Worm (Caenorhabditis elegans): ENCODE data around the gene H03G16.6.

The H03G16.6 gene

DNA sequence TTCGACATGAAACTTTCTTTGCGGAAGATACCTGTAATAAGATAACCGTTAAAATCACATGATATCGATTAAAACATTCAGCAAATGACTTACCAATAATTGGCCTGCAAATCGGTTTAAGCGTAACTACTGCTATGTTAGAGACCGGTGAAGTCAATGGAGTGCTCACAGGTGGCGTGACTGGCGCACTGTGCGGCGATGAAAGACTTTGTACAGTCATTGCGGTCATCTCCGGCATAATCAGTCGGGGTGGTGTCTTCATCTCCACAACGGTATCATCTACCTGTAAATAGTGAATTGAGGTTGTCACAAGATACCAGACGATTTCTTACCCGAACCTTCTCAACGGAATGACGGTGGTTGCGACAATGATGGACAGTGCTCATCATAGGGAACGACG lies 24.4 kb downstream of the H03G16.6 start:
- TF ChIP-seq tlp-1 (tag; optimal IDR thresholded peaks at IDR 0.05) (no peak), ces-1 (GFP tag; optimal IDR thresholded peaks at IDR 0.05) (no peak), nhr-237 (tag; optimal IDR thresholded peaks at IDR 0.05) (no peak), lin-35 (GFP tag; optimal IDR thresholded peaks at IDR 0.05) (peak in 1 of 2 experiments; percentile 22), nhr-28 (tag; optimal IDR thresholded peaks at IDR 0.05) (no peak)

ce11 chrX:15077597-15078261 lies 25.2 kb downstream of the H03G16.6 start, which contains the start of the genes H40L08.8, H40L08.2 and H40L08.7:
Gene H40L08.8, minus strand, starts transcription at chrX:15077633.
Gene H40L08.2, minus strand, starts transcription at chrX:15077744.
Gene H40L08.7, minus strand, starts transcription at chrX:15077744.
- TF ChIP-seq zip-4 (GFP tag; optimal IDR thresholded peaks at IDR 0.05) (no peak), mef-2 (tag; optimal IDR thresholded peaks at IDR 0.05) (no peak), unc-30 (tag; optimal IDR thresholded peaks at IDR 0.05) (no peak), ztf-11 (tag; optimal IDR thresholded peaks at IDR 0.05) (no peak), nhr-12 (tag; optimal IDR thresholded peaks at IDR 0.05) (no peak), ets-5 (GFP tag; IDR thresholded peaks at IDR 0.05) (no peak), nhr-11 (tag; optimal IDR thresholded peaks at IDR 0.05) (no peak), efl-3 (GFP tag; optimal IDR thresholded peaks at IDR 0.05) (no peak), ceh-88 (GFP tag; IDR thresholded peaks at IDR 0.05) (no peak), C34B4.2 (tag; optimal IDR thresholded peaks at IDR 0.05) (no peak), lin-35 (GFP tag; optimal IDR thresholded peaks at IDR 0.05) (peak in 1 of 2 experiments; percentile 56), sup-37 (GFP tag; optimal IDR thresholded peaks at IDR 0.05) (no peak), snu-23 (GFP tag; optimal IDR thresholded peaks at IDR 0.05) (peak; percentile 61), skn-1 (tag; optimal IDR thresholded peaks at IDR 0.05) (no peak), nhr-237 (tag; optimal IDR thresholded peaks at IDR 0.05) (no peak), pag-3 (tag; optimal IDR thresholded peaks at IDR 0.05; ENCODE audit: borderline replicate concordance, insufficient read depth) (no peak), mab-9 (GFP tag; IDR thresholded peaks at IDR 0.05) (no peak), nhr-20 (tag; optimal IDR thresholded peaks at IDR 0.05) (peak; percentile 82), nhr-19 (GFP tag; conservative IDR thresholded peaks at IDR 0.05) (peak; percentile 48), tbx-2 (tag; optimal IDR thresholded peaks at IDR 0.05) (peak; percentile 41), egl-27 (tag; optimal IDR thresholded peaks at IDR 0.05) (no peak), ceh-82 (tag; optimal IDR thresholded peaks at IDR 0.05) (no peak), lsy-2 (tag; optimal IDR thresholded peaks at IDR 0.05) (peak in 1 of 2 experiments; percentile 11), C04F5.9 (tag; optimal IDR thresholded peaks at IDR 0.05) (no peak), ama-1 (optimal IDR thresholded peaks at IDR 0.05) (peak; percentile 82), lin-15B (tag; optimal IDR thresholded peaks at IDR 0.05) (no peak), nhr-76 (tag; optimal IDR thresholded peaks at IDR 0.05) (no peak), ceh-8 (GFP tag; optimal IDR thresholded peaks at IDR 0.05) (no peak), nhr-85 (tag) (peak; percentile 90), nhr-47 (tag; optimal IDR thresholded peaks at IDR 0.05) (peak; percentile 16), tlp-1 (tag; optimal IDR thresholded peaks at IDR 0.05) (no peak), grh-1 (GFP tag; IDR thresholded peaks at IDR 0.05) (peak; percentile 33; the same call in 1 of the 2 replicates), pqm-1 (tag; optimal IDR thresholded peaks at IDR 0.05) (no peak), lin-14 (GFP tag; optimal IDR thresholded peaks at IDR 0.05) (peak; percentile 74), unc-130 (tag; optimal IDR thresholded peaks at IDR 0.05) (no peak), elt-3 (tag; optimal IDR thresholded peaks at IDR 0.05) (peak in 3 of 6 experiments; percentile 4 to 32 (median 17)), swsn-7 (tag; optimal IDR thresholded peaks at IDR 0.05) (no peak), blmp-1 (tag; optimal IDR thresholded peaks at IDR 0.05) (peak; percentile 53), nhr-90 (tag; optimal IDR thresholded peaks at IDR 0.05; ENCODE audit: poor library complexity) (peak; percentile 58), xbp-1 (tag; optimal IDR thresholded peaks at IDR 0.05) (no peak), nhr-28 (tag; optimal IDR thresholded peaks at IDR 0.05) (no peak), mdl-1 (tag; optimal IDR thresholded peaks at IDR 0.05) (peak in 1 of 2 experiments; percentile 41), sox-4 (tag; optimal IDR thresholded peaks at IDR 0.05) (no peak), dsc-1 (tag; optimal IDR thresholded peaks at IDR 0.05) (no peak), nhr-71 (tag; optimal IDR thresholded peaks at IDR 0.05) (peak; percentile 71), mep-1 (tag; optimal IDR thresholded peaks at IDR 0.05) (no peak), unc-98 (GFP tag; IDR thresholded peaks at IDR 0.05) (no peak), vab-15 (tag; optimal IDR thresholded peaks at IDR 0.05) (no peak), ceh-63 (GFP tag; optimal IDR thresholded peaks at IDR 0.05) (no peak)

Data from whole organism, L1 larva.